Fruit fly (Drosophila melanogaster): ENCODE results near the gene CG17652.
A peak's percentile ranks its signal among the peaks of the same experiment; 100 is the strongest.

CG17652 gene

DNA sequence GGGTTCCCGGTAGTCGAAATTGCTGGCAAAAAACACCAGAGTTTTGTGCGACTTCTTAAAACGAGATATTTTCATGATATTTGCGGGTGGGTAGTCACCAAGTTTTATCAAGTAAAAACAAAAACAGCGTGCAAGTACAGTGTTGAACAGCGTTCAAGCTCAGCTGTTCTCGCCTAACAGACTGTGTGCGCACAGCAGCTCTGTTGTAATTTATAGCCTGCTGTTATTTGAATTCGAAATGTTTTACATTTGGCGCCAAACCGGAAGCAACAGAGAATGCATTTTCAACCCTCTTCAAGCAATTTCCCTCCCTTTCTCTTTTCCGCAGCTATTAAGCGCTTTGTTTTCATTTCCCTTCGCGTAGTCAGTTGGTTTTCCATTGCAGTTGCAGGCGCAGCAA, at the start of gene CG17652, which contains the start of gene CG17646:
Gene CG17652 (minus strand): TSS at position 168 of the 400 bp plus-strand sequence.
Gene CG17646 (plus strand): TSS at position 336 of the 400 bp plus-strand sequence.
- no peak for TF ChIP-seq salr (GFP tag; optimal IDR thresholded peaks at IDR 0.05)
- peak; percentile 61 for TF ChIP-seq Eip78C (GFP tag)
- TF ChIP-seq ss (GFP tag; optimal IDR thresholded peaks at IDR 0.05): peak in 1 of 2 experiments; percentile 8
- TF ChIP-seq CG11762 (GFP tag; optimal IDR thresholded peaks at IDR 0.05; ENCODE audit: insufficient read depth): no peak
- TF ChIP-seq CG6854 (GFP tag; optimal IDR thresholded peaks at IDR 0.05): peak; percentile 1
- TF ChIP-seq fkh (GFP tag; optimal IDR thresholded peaks at IDR 0.05): peak; percentile 66
- TF ChIP-seq esn (GFP tag; optimal IDR thresholded peaks at IDR 0.05): peak; percentile 40
- no peak for TF ChIP-seq Hr4 (GFP tag; optimal IDR thresholded peaks at IDR 0.05)
- peak; percentile 15 for TF ChIP-seq vri (GFP tag; optimal IDR thresholded peaks at IDR 0.05)
- TF ChIP-seq Sox14 (GFP tag; optimal IDR thresholded peaks at IDR 0.05): peak; percentile 2
- peak; percentile 45; the same call in 2 of the 3 replicates for TF ChIP-seq CG6163 (GFP tag; IDR thresholded peaks at IDR 0.05)

- TF ChIP-seq CG6276 (GFP tag; optimal IDR thresholded peaks at IDR 0.05) (no peak), achi (GFP tag; optimal IDR thresholded peaks at IDR 0.05) (no peak), CG3032 (tag; optimal IDR thresholded peaks at IDR 0.05) (no peak), CG34406 (GFP tag; optimal IDR thresholded peaks at IDR 0.05) (no peak), Eip75B (GFP tag; optimal IDR thresholded peaks at IDR 0.05) (no peak), CG15336 (GFP tag; IDR thresholded peaks at IDR 0.05) (no peak), Gug (GFP tag; IDR thresholded peaks at IDR 0.05) (no peak), Hr39 (GFP tag; optimal IDR thresholded peaks at IDR 0.05) (no peak), Lpt (GFP tag; optimal IDR thresholded peaks at IDR 0.05) (no peak), Ets21C (GFP tag; optimal IDR thresholded peaks at IDR 0.05) (no peak), CG6854 (GFP tag; optimal IDR thresholded peaks at IDR 0.05) (no peak), Hr4 (GFP tag; optimal IDR thresholded peaks at IDR 0.05) (no peak), CG8632 (GFP tag; optimal IDR thresholded peaks at IDR 0.05) (no peak), CG7368 (GFP tag; optimal IDR thresholded peaks at IDR 0.05) (no peak), Blimp-1 (GFP tag; optimal IDR thresholded peaks at IDR 0.05) (no peak), CG16779 (tag; optimal IDR thresholded peaks at IDR 0.05) (no peak), salr (GFP tag; optimal IDR thresholded peaks at IDR 0.05) (no peak), Sox15 (GFP tag; optimal IDR thresholded peaks at IDR 0.05) (no peak), ss (GFP tag; optimal IDR thresholded peaks at IDR 0.05) (no peak)
Measured at dm6 chr2L:1758853-1759252, 26.7 kb upstream of the CG17652 start, which contains the start of gene CG17650. Gene CG17650, minus strand, starts transcription at chr2L:1759093.

- no peak for TF ChIP-seq Hr4 (GFP tag; optimal IDR thresholded peaks at IDR 0.05)
- no peak for TF ChIP-seq OdsH (GFP tag; optimal IDR thresholded peaks at IDR 0.05)
- TF ChIP-seq Hr39 (GFP tag; optimal IDR thresholded peaks at IDR 0.05): no peak
- no peak for TF ChIP-seq CG8119 (GFP tag; IDR thresholded peaks at IDR 0.05)
- TF ChIP-seq fd59A (GFP tag; optimal IDR thresholded peaks at IDR 0.05): no peak
- no peak for TF ChIP-seq Hr38 (GFP tag; optimal IDR thresholded peaks at IDR 0.05)
- no peak for TF ChIP-seq CG16779 (tag; optimal IDR thresholded peaks at IDR 0.05)
- no peak for TF ChIP-seq cyc (GFP tag; optimal IDR thresholded peaks at IDR 0.05)
- no peak for TF ChIP-seq CG4318 (GFP tag; optimal IDR thresholded peaks at IDR 0.05)
- no peak for TF ChIP-seq fd85E (GFP tag; optimal IDR thresholded peaks at IDR 0.05)
- no peak for TF ChIP-seq Eip78C (GFP tag)
- TF ChIP-seq esn (GFP tag; optimal IDR thresholded peaks at IDR 0.05): no peak
- TF ChIP-seq Gug (GFP tag; IDR thresholded peaks at IDR 0.05): no peak
- TF ChIP-seq Sox14 (GFP tag; optimal IDR thresholded peaks at IDR 0.05): no peak
- TF ChIP-seq net (GFP tag; optimal IDR thresholded peaks at IDR 0.05): no peak
- TF ChIP-seq CG8632 (GFP tag; optimal IDR thresholded peaks at IDR 0.05): no peak
- TF ChIP-seq CG6792 (GFP tag; optimal IDR thresholded peaks at IDR 0.05): no peak
- TF ChIP-seq Smox (GFP tag; optimal IDR thresholded peaks at IDR 0.05): no peak
- TF ChIP-seq Eip93F (GFP tag; optimal IDR thresholded peaks at IDR 0.05): no peak
Measured at dm6 chr2L:1756351-1756750, 24.2 kb upstream of the CG17652 start, which contains the start of gene Gr22f. Gene Gr22f, minus strand, starts transcription at chr2L:1756451.
